Fruit fly (Drosophila melanogaster): ENCODE data around the gene CG12011.

DNA sequence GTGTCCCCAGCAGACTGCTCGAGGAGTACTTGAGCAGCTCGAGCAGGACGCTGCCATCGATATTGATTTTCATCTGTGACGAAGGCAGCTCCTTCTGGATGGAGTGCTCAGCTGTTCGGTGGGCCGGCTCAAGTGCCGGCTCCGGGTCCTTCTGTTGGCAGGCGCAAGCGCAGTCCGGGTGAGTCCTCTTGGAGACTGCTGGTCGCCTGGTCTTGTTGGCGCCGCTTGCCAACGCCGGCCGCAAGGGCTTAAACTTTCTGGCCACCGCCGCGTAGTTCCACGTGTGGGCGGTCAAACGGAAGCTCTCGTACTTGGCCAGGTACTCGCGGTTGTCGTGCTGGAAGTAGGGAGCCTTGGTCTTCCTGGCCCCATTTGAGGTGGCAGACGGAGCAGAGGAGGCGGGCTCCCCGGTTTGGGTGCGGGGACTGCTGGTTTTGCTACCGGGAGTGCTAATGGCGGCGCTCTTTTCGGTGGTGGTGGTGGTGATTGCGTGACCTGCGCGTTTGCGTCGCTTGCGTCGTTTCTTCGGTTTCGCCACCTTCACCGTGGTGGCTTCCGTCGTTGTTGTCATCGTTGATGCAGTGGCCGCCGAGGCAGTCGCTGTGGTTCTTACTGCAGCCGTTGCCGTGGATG is 32.6 kb upstream of the CG12011 start:
- TF ChIP-seq cic (GFP tag; optimal IDR thresholded peaks at IDR 0.05): peak; percentile 12
- TF ChIP-seq kay (GFP tag; ENCODE audit: borderline replicate concordance): no peak
- peak; percentile 54 for TF ChIP-seq Mnt (GFP tag; optimal IDR thresholded peaks at IDR 0.05)
- no peak for TF ChIP-seq ovo (GFP tag; optimal IDR thresholded peaks at IDR 0.05)
- TF ChIP-seq CG5204 (GFP tag; optimal IDR thresholded peaks at IDR 0.05): no peak
- no peak for TF ChIP-seq Clk (GFP tag; optimal IDR thresholded peaks at IDR 0.05)
- TF ChIP-seq Hr96 (GFP tag; optimal IDR thresholded peaks at IDR 0.05): no peak
- TF ChIP-seq bab1 (GFP tag; optimal IDR thresholded peaks at IDR 0.05): no peak
- TF ChIP-seq pad (GFP tag; optimal IDR thresholded peaks at IDR 0.05): no peak
- no peak for TF ChIP-seq tj (GFP tag; optimal IDR thresholded peaks at IDR 0.05)
- no peak for TF ChIP-seq cnc (optimal IDR thresholded peaks at IDR 0.05)
- TF ChIP-seq CG7101 (tag; optimal IDR thresholded peaks at IDR 0.05): no peak
- TF ChIP-seq CG12768 (GFP tag; optimal IDR thresholded peaks at IDR 0.05): no peak
- no peak for TF ChIP-seq CG11617 (GFP tag; optimal IDR thresholded peaks at IDR 0.05)

All from whole organism, adult.